Worm (Caenorhabditis elegans) whole organism, L2 larva: Measurements from ENCODE around the gene F23B2.10.

ENCODE experiments used
- aly-2 ChIP-seq: fragments of 150-350 bp; optimal IDR thresholded peaks from 2 replicates; lab custom pipeline; 2014; ENCODE audit warnings: missing biosample characterization, missing genetic modification characterization
- ama-1 ChIP-seq: fragments of 150-350 bp; optimal IDR thresholded peaks from 2 replicates; lab custom pipeline; 2018; ENCODE audit warnings: inconsistent platforms
- unc-55 ChIP-seq: fragments of 150-350 bp; sonication (generic microtip); optimal IDR thresholded peaks from 3 replicates; lab custom pipeline; 2014; ENCODE audit warnings: missing biosample characterization, missing genetic modification reagents, missing genetic modification characterization

DNA sequence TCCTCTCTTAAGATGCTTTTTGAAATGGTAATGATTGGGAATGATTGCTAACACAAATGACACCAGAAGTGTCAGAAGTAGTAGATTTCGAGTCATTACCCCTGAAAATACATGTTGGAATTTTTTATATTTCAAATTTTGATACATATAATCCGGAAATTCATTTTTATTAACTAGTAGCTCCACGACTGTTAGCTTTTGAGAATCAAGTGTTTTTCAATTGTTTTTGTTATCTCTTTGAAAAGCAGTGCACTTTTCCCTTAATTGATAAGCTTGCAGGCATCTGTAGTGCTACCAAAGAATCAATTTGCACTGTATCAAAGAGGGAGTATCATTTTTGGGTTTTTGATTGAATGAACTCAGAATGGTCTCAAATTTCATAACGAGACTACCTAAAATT is 10.9 kb upstream of the F23B2.10 start, which contains the start of gene pcp-2:
- TF ChIP-seq unc-55 (GFP tag; lab: Kevin White, UChicago) (no peak), ama-1 (lab: Kevin White, UChicago) (no peak), aly-2 (tag; lab: Kevin White, UChicago) (no peak)
